Worm (Caenorhabditis elegans): Measurements from ENCODE around the gene K01C8.2.

K01C8.2 gene

ce11 chrII:8259038-8259437 lies 10.2 kb downstream of the K01C8.2 start, which contains the start of gene F35C11.6:
Gene F35C11.6 (minus strand): TSS chrII:8259138.
- TF ChIP-seq unc-62 (GFP tag; optimal IDR thresholded peaks at IDR 0.05): no peak

- no peak for TF ChIP-seq unc-62 (GFP tag; optimal IDR thresholded peaks at IDR 0.05)
Measured at ce11 chrII:8256013-8256412, 13.2 kb downstream of the K01C8.2 start, which contains the start of gene F35C11.7. Gene F35C11.7 (plus strand): TSS chrII:8256313.

DNA sequence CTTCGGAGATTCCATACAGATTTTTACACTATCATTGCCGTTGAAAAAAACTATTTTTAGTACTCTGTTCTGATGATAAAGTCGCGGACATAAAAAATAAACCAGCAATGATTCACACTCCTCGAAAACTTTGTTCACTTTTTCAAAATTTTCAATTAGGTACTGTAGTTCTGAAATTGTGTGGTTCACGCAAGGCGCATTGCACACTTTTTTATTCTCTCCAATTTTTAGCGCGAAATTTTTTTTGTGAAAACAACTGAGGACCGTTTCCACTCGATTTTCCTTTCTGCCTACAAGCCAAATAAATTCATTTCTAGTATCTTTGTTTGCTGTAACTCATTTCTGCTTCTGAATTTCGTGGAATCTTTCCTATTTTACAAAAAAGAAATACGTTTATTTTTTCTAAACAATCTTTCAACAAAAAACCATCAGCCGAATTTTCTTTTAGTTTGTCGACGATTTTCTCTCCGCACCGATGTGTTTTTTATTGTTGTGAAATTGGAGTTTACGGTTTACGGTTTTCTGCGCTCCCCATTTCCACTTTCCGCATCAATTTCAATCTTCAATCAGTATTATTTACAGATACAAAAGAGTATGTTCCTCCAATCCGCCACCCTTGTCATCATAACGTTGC lies 16.0 kb downstream of the K01C8.2 start, which contains the start of gene F35C11.5:
Gene F35C11.5, plus strand, starts transcription at position 584 of the 634 bp plus-strand sequence.
- no peak for TF ChIP-seq unc-62 (GFP tag; optimal IDR thresholded peaks at IDR 0.05)

- TF ChIP-seq unc-62 (GFP tag; optimal IDR thresholded peaks at IDR 0.05): no peak
Measured at ce11 chrII:8249710-8250109, 19.5 kb downstream of the K01C8.2 start.

DNA sequence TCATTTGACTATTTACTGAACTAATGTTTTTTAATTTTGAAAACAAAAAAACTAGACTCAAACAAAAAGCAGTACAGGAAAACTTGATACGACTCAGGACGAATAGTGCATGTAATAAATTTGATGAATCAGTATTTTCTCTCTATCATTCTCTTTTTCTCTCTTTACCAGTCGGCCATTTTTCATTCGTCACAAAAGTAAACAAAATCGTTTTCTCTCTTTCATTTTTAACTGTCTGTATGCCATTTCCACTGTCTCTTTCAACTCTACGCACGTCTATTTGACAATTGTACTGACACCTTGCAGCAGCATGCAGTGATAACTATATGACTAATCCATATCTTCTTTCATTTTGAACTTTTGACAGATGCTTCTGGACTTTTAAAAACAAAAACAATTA lies 20.5 kb downstream of the K01C8.2 start, which contains the start of the genes F35C11.2 and F35C11.4:
Gene F35C11.2, minus strand, starts transcription at position 90 of the 400 bp plus-strand sequence.
Gene F35C11.4, plus strand, starts transcription at position 260 of the 400 bp plus-strand sequence.
- no peak for TF ChIP-seq unc-62 (GFP tag; optimal IDR thresholded peaks at IDR 0.05)

DNA sequence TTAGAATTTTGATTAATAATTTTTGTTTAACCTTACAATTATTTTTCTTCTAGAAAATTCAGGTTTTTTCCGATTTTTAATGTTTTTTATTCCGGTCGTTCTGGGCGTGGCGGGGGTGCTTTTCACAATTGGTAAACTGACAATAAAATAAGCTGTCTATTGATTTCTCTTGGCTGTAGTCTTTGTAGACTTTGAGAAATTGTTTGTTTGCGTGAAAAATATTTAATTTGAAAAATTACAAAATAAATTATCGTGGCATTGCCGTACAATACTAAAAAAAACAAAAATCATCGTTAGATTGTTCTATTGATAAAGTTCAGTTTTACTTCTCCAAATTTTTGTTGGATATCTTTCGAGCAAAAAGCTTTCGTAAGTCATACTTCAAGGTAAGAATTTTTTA lies 22.8 kb downstream of the K01C8.2 start, which contains the start of gene F35C11.3:
Gene F35C11.3, plus strand, starts transcription at position 301 of the 400 bp plus-strand sequence.
- no peak for TF ChIP-seq unc-62 (GFP tag; optimal IDR thresholded peaks at IDR 0.05)

ce11 chrII:8238155-8238554 lies 31.1 kb downstream of the K01C8.2 start, which contains the start of gene nlp-5:
Gene nlp-5 (plus strand): TSS chrII:8238455.
- TF ChIP-seq unc-62 (GFP tag; optimal IDR thresholded peaks at IDR 0.05): no peak

ce11 chrII:8232489-8232888 lies 36.8 kb downstream of the K01C8.2 start, which contains the start of gene M110.7:
Gene M110.7 (plus strand): TSS chrII:8232789.
- no peak for TF ChIP-seq unc-62 (GFP tag; optimal IDR thresholded peaks at IDR 0.05)

- TF ChIP-seq unc-62 (GFP tag; optimal IDR thresholded peaks at IDR 0.05): no peak
Measured at ce11 chrII:8230976-8231375, 38.3 kb downstream of the K01C8.2 start, which contains the start of gene M110.9. Gene M110.9 (plus strand): TSS chrII:8231276.

ce11 chrII:8226475-8226874 lies 42.8 kb downstream of the K01C8.2 start:
- no peak for TF ChIP-seq unc-62 (GFP tag; optimal IDR thresholded peaks at IDR 0.05)

DNA sequence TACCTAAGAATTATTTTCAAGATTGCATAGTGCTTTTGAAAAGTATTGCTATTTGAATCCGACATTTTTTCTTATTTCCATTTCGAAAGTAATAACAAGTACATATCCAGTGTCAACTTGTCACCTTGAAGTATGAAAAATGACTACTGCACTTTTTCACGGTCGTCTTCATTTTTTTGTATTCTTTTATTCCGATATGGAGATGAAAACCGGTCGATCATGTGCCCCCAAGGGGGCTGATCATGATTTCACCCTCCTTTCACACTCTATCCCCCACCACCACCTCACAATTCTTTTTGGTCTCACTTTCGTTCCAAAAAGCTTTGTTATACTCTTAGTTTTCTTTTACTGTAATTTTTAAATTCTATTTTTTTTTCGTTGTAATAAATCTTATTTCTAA lies 43.3 kb downstream of the K01C8.2 start:
- no peak for TF ChIP-seq unc-62 (GFP tag; optimal IDR thresholded peaks at IDR 0.05)

DNA sequence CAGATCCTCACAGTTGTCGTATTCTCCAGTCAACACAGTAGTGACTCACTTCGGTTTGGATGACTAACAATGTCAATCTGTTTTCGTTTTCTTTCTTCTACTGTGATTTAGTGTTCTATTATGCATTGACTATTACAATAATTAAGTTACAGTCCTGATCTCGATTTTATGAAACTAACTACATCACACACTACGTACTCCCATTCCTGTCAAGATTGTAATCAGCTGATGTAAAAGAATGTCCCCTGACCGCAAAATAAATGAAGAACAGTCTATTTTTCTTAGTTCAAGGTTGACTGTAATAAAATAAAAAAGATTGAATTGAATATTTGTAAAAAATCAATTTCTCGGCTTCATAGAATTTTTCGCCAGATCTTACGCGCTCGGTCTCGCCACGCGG lies 43.9 kb downstream of the K01C8.2 start:
- no peak for TF ChIP-seq unc-62 (GFP tag; optimal IDR thresholded peaks at IDR 0.05)

ce11 chrII:8224623-8225022 lies 44.6 kb downstream of the K01C8.2 start:
- TF ChIP-seq unc-62 (GFP tag; optimal IDR thresholded peaks at IDR 0.05): no peak

- TF ChIP-seq unc-62 (GFP tag; optimal IDR thresholded peaks at IDR 0.05): no peak
Measured at ce11 chrII:8223945-8224344, 45.3 kb downstream of the K01C8.2 start.

- TF ChIP-seq unc-62 (GFP tag; optimal IDR thresholded peaks at IDR 0.05): no peak
Measured at ce11 chrII:8223422-8223821, 45.8 kb downstream of the K01C8.2 start.

- no peak for TF ChIP-seq unc-62 (GFP tag; optimal IDR thresholded peaks at IDR 0.05)
Measured at ce11 chrII:8222309-8223065, 46.8 kb downstream of the K01C8.2 start, which contains the start of gene dab-1. Gene dab-1 (plus strand): TSS chrII:8222386.

Measured in whole organism, dauer.